Fruit fly (Drosophila melanogaster) whole organism, pupa: ENCODE measurements around the gene D.

ENCODE experiments used
- CG10348 ChIP-seq: fragments of 200-800 bp; sonication (Bioruptor generic); IDR thresholded peaks from 2 replicates; pipeline ENCODE4 v1.3.6; 2022; ENCODE audit warnings: missing biosample characterization, missing genetic modification characterization
- CG12605 ChIP-seq: fragments of 200-800 bp; sonication (Bioruptor generic); IDR thresholded peaks from 2 replicates; pipeline ENCODE4 v1.3.6; 2022; ENCODE audit warnings: missing biosample characterization, missing genetic modification characterization
- CG13204 ChIP-seq: fragments of 200-800 bp; sonication (Bioruptor generic); optimal IDR thresholded peaks from 2 replicates; lab custom pipeline; 2018; ENCODE audit warnings: missing biosample characterization, mild to moderate bottlenecking, missing genetic modification characterization, moderate library complexity
- CG14655 ChIP-seq: fragments of 200-800 bp; sonication (Bioruptor generic); optimal IDR thresholded peaks from 3 replicates; lab custom pipeline; 2017; ENCODE audit warnings: mild to moderate bottlenecking, missing biosample characterization, missing genetic modification reagents, missing genetic modification characterization
- CG15710 ChIP-seq: fragments of 200-800 bp; sonication (Bioruptor generic); optimal IDR thresholded peaks from 2 replicates; lab custom pipeline; 2018; ENCODE audit warnings: missing biosample characterization, mild to moderate bottlenecking, missing genetic modification characterization, moderate library complexity
- CG17806 ChIP-seq: fragments of 200-800 bp; sonication (Bioruptor generic); optimal IDR thresholded peaks from 2 replicates; lab custom pipeline; 2018; ENCODE audit warnings: missing biosample characterization, mild to moderate bottlenecking, missing genetic modification characterization, moderate library complexity
- CG32121 ChIP-seq: fragments of 200-800 bp; sonication (Bioruptor generic); IDR thresholded peaks from 2 replicates; pipeline ENCODE4 v1.3.6; 2022; ENCODE audit warnings: missing biosample characterization, missing genetic modification characterization
- CG34367 ChIP-seq: fragments of 200-800 bp; sonication (Bioruptor generic); optimal IDR thresholded peaks from 2 replicates; lab custom pipeline; 2018; ENCODE audit warnings: missing biosample characterization, mild to moderate bottlenecking, missing genetic modification characterization
- CG4496 ChIP-seq: fragments of 200-800 bp; sonication (Bioruptor generic); IDR thresholded peaks from 3 replicates; pipeline ENCODE4 v1.3.6; 2022; ENCODE audit warnings: missing biosample characterization, missing genetic modification characterization
- CG8159 ChIP-seq: fragments of 200-800 bp; sonication (Bioruptor generic); optimal IDR thresholded peaks from 3 replicates; lab custom pipeline; 2018; ENCODE audit warnings: missing biosample characterization, mild to moderate bottlenecking, missing genetic modification characterization, moderate library complexity
- CG8301 ChIP-seq: fragments of 200-800 bp; sonication (Bioruptor generic); optimal IDR thresholded peaks from 2 replicates; lab custom pipeline; 2018; ENCODE audit warnings: missing biosample characterization, mild to moderate bottlenecking, missing genetic modification characterization
- CG9948 ChIP-seq: fragments of 200-800 bp; sonication (Bioruptor generic); optimal IDR thresholded peaks from 2 replicates; lab custom pipeline; 2018; ENCODE audit warnings: missing biosample characterization, mild to moderate bottlenecking, missing genetic modification characterization, moderate library complexity
- D1 ChIP-seq: fragments of 200-800 bp; sonication (Bioruptor generic); optimal IDR thresholded peaks from 2 replicates; lab custom pipeline; 2018; ENCODE audit warnings: missing biosample characterization, mild to moderate bottlenecking, missing genetic modification characterization, moderate library complexity
- EcR ChIP-seq: fragments of 200-800 bp; sonication (Bioruptor generic); optimal IDR thresholded peaks from 3 replicates; lab custom pipeline; 2019; ENCODE audit warnings: missing biosample characterization, missing genetic modification characterization, mild to moderate bottlenecking, moderate library complexity, missing genetic modification reagents
- Ets98B ChIP-seq: fragments of 200-800 bp; sonication (Bioruptor generic); IDR thresholded peaks from 2 replicates; pipeline ENCODE4 v1.3.6; 2022; ENCODE audit warnings: missing biosample characterization, missing genetic modification characterization
- Pif1A ChIP-seq: fragments of 200-800 bp; sonication (Bioruptor generic); optimal IDR thresholded peaks from 3 replicates; lab custom pipeline; 2016; ENCODE audit warnings: missing biosample characterization, missing genetic modification characterization
- Pif1B ChIP-seq: fragments of 200-800 bp; sonication (Bioruptor generic); optimal IDR thresholded peaks from 3 replicates; lab custom pipeline; 2016; ENCODE audit warnings: missing biosample characterization, missing genetic modification characterization
- Snoo ChIP-seq: fragments of 200-800 bp; sonication (Bioruptor generic); optimal IDR thresholded peaks from 3 replicates; lab custom pipeline; 2017; ENCODE audit warnings: missing biosample characterization, mild to moderate bottlenecking, missing genetic modification characterization, inconsistent platforms
- fd96Ca ChIP-seq: fragments of 200-800 bp; sonication (Bioruptor generic); IDR thresholded peaks from 3 replicates; pipeline ENCODE4 v1.3.6; 2022; ENCODE audit warnings: missing biosample characterization, missing genetic modification characterization
- gl ChIP-seq: fragments of 200-800 bp; sonication (Bioruptor generic); optimal IDR thresholded peaks from 2 replicates; lab custom pipeline; 2018; ENCODE audit warnings: missing biosample characterization, mild to moderate bottlenecking, missing genetic modification characterization
- rn ChIP-seq: fragments of 200-800 bp; sonication (Bioruptor generic); IDR thresholded peaks from 2 replicates; pipeline ENCODE4 v1.3.6; 2022; ENCODE audit warnings: missing biosample characterization, missing genetic modification characterization

Gene D

dm6 chr3L:14190625-14191475 lies 12.4 kb upstream of the D start, which contains the start of gene nuf:
nuf (plus strand) TSS chr3L:14190870.
- no peak; the same call in 2 of the 3 replicates for TF ChIP-seq CG4496 (GFP tag; lab: Robert Waterston, UW)
- peak; percentile 31 for TF ChIP-seq Pif1B (GFP tag; lab: Kevin White, UChicago)
- TF ChIP-seq CG8159 (tag; lab: Kevin White, UChicago) = peak; percentile 37
- TF ChIP-seq D1 (tag; lab: Kevin White, UChicago) = peak; percentile 65
- no peak for TF ChIP-seq CG34367 (tag; lab: Kevin White, UChicago)
- TF ChIP-seq Ets98B (GFP tag; lab: Robert Waterston, UW) = peak; percentile 47
- peak; percentile 17 for TF ChIP-seq CG17806 (tag; lab: Kevin White, UChicago)
- no peak for TF ChIP-seq CG14655
- TF ChIP-seq CG8301 (tag; lab: Kevin White, UChicago) = peak; percentile 8
- TF ChIP-seq CG12605 (GFP tag; lab: Robert Waterston, UW) = peak; percentile 82
- no peak; the same call in 2 of the 3 replicates for TF ChIP-seq fd96Ca (GFP tag; lab: Robert Waterston, UW)
- peak; percentile 14 for TF ChIP-seq Snoo (tag; lab: Kevin White, UChicago)
- peak; percentile 3 for TF ChIP-seq Pif1A (GFP tag; lab: Kevin White, UChicago)
- no peak for TF ChIP-seq gl (tag; lab: Kevin White, UChicago)
- TF ChIP-seq, all 21 proteins: peak for 9

dm6 chr3L:14189957-14190624 lies 11.7 kb upstream of the D start:
- TF ChIP-seq CG32121 (GFP tag; lab: Robert Waterston, UW) (peak; percentile 62), CG14655 (peak; percentile 17), Pif1A (GFP tag; lab: Kevin White, UChicago) (no peak), Ets98B (GFP tag; lab: Robert Waterston, UW) (peak; percentile 82), CG9948 (no peak), CG8301 (tag; lab: Kevin White, UChicago) (peak; percentile 42), CG12605 (GFP tag; lab: Robert Waterston, UW) (peak; percentile 68; the same call in 1 of the 2 replicates), CG8159 (tag; lab: Kevin White, UChicago) (peak; percentile 52), D1 (tag; lab: Kevin White, UChicago) (peak; percentile 29), Snoo (tag; lab: Kevin White, UChicago) (peak; percentile 51), CG15710 (tag; lab: Kevin White, UChicago) (no peak)

dm6 chr3L:14189431-14189830 lies 11.0 kb upstream of the D start, which contains the start of gene nan:
nan (minus strand) TSS chr3L:14189648.
- TF ChIP-seq CG13204 (GFP tag; lab: Kevin White, UChicago) (no peak), EcR (GFP tag; lab: Kevin White, UChicago) (no peak), Snoo (tag; lab: Kevin White, UChicago) (no peak), CG12605 (GFP tag; lab: Robert Waterston, UW) (peak; percentile 61), D1 (tag; lab: Kevin White, UChicago) (no peak), CG4496 (GFP tag; lab: Robert Waterston, UW) (no peak)

- TF ChIP-seq rn (GFP tag; lab: Robert Waterston, UW) (no peak), gl (tag; lab: Kevin White, UChicago) (no peak), D1 (tag; lab: Kevin White, UChicago) (no peak)
Measured at dm6 chr3L:14185049-14185448, 6.6 kb upstream of the D start.

dm6 chr3L:14177476-14178179 lies 792 bp downstream of the D start:
- TF ChIP-seq CG9948 (no peak), CG8301 (tag; lab: Kevin White, UChicago) (no peak), fd96Ca (GFP tag; lab: Robert Waterston, UW) (0 out of 3 replicates have a peak, but pooled peaks have one; percentile 4), gl (tag; lab: Kevin White, UChicago) (peak; percentile 14), Snoo (tag; lab: Kevin White, UChicago) (peak; percentile 5), D1 (tag; lab: Kevin White, UChicago) (no peak), CG13204 (GFP tag; lab: Kevin White, UChicago) (no peak), CG12605 (GFP tag; lab: Robert Waterston, UW) (0 out of 2 replicates have a peak, but pooled peaks have one; percentile 6), CG10348 (GFP tag; lab: Robert Waterston, UW) (no peak), CG15710 (tag; lab: Kevin White, UChicago) (no peak)
